Fruit fly (Drosophila melanogaster) ovary, adult (tissue): Measurements from ENCODE around the gene Drs.

Experiments
- CG17801 ChIP-seq: fragments of 200-800 bp; optimal IDR thresholded peaks from 2 replicates; lab custom pipeline; 2019; ENCODE audit warnings: missing biosample characterization, mild to moderate bottlenecking, missing genetic modification characterization, moderate library complexity; ENCODE audit not compliant: partially characterized antibody

The Drs gene

DNA sequence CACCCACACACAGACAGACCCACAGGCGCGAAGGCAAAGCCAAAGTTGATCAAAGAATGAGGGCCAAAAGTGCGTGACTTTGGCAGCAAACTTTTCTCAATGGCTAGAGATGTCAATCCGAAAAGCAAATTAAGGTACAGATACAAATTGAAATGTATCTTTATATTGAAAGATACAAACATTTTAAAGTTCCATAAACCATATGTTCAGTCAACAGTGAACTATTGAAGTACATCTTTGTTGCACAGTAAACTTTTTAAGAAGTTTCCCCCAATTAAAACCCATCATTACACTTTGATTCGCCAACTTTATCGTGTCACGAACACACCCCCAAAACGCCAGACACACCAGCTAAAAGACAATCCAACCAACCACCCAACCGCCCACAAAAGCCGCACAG, 42.3 kb downstream of the Drs start:
- TF ChIP-seq CG17801 (GFP tag; lab: Kevin White, UChicago) = no peak

DNA sequence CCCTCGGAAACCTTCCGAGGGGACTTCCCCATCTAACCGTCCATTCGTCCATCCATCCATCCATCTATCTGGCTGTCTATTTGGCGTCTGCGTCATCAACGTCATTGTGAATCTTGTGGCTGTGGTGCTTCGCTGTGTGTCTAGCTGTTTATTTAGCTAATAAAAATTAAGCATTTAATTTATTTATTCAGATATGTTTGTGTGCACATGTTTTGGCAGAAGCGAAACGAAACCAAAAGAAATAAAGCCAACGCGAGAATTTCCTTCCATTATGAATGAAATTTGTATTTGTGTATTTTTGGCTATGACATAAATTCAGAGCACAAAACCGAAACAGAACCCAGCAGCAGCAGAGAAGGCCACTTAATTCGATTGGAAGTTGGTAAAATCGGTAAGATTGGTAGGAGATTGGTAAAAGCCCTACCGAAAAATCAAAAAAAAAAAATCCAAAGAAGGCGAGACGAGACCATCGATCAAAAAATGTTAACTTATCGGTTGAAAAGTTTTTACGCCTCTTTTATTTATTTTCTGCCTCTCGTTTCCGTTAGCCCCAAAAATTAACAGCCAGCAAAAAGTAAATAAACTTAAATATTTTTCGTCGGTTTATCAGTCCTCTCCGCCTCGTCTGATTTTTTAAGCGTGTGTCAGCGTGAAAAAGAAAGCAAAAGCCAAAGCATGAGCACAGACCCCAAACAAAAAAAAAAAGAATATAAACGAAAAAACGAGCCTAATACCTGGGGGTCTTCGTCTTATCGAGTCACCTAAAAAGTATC, 45.6 kb downstream of the Drs start:
- no peak for TF ChIP-seq CG17801 (GFP tag; lab: Kevin White, UChicago)

DNA sequence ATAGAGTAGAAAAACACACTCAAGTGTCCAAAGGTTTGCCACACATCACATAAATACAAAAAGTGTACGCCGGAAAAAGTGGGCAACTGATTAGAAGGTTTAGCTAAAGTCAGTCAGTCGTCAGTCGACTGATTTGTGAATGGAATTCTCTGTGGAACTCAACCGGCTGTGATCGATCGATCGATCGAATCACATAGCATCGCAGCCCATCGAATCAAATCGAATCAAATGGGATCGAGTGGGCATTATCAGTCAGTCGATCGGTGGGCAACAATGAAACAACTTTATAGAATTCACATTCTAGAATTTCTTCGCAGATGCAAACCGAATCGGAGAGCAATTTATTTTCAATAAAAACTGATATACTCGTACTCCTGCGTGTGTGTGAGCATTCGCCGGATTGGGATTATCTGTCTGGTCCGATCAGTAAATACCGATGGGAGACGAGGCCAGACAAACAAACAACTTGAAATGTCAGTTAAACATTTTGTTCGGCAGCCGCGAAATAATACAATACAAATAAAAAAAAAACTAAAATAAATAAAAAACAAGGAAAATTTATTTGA, 46.4 kb downstream of the Drs start:
- no peak for TF ChIP-seq CG17801 (GFP tag; lab: Kevin White, UChicago)

DNA sequence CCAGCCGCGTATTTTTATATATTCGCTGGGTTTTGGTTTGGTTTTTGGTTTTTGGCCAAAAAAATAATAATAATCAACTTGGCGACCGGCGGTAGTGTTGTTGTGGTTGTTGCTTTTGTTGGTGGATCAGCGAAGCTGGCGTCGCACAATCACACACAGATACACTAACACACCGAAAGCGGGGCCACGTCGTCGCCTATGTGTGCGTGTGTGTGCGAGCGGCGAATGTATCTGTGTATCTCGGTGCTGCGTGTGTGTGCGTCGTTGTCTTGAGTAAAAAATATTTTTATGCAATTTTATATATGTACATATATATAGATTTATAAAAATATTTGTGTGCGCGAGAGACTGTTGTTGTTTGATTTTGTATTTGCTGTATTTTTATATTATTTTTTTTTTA, 47.8 kb downstream of the Drs start:
- no peak for TF ChIP-seq CG17801 (GFP tag; lab: Kevin White, UChicago)

DNA sequence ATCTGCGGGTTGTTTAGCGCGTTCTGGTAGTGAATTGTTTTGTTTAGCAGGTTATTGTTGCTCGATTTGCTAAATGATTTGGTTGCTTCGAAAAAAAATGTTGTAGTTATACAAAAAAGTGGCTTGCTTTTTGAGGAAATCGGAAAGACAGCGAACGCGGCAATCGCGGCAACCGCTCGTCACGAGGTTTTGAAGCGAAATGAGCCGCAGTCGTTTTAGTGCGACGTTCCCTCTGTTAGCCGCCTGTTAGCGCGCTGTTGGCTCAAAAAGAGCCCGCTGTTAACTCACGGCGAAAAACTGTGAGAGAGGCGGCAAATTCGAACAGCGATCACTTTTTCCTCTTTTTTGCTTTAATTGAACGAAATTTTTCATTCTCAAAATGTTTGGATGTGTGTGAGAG, 48.4 kb downstream of the Drs start:
- TF ChIP-seq CG17801 (GFP tag; lab: Kevin White, UChicago) = peak; percentile 36

DNA sequence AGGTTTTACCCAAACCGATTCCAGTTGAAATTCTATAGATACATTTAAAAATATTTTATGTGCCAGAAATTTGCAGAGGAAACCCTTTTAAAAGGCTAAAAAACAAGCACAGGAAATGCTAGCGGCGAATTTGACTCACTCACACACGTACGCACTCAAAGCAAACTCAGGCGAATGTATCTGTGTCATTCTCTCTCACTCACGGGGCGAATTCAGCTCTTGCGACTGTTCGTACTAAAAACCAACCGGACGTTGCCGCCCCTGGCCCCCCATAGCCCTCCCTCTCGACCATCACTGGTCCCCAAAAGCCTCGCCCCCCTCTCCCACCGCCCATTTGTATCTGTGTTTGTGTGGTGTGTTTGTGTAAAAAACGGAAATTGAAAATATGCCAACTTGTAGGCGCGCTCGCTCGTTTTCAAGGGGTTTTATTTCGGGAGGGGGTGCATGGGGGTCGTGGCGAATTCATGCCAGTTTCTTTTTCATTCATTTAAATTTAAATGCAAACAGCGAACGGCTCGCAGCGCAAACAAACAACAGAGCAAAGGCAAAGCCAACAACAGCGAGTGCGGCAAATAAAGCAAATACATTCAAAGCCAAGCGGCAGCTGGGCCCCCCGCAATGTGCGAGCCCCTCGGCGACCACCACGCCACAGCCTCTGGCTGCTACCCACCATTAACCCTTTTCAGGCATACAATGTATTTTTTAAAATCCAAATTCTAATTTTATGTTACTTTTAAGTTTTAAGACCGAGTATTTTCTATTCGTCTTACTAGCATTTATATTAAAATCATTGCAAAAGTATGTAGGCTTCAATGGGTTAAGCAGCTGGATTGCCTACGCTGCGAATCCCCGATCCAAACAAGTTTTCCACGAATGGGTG, 49.1 kb downstream of the Drs start:
- TF ChIP-seq CG17801 (GFP tag; lab: Kevin White, UChicago) = no peak
